Worm (Caenorhabditis elegans): ENCODE measurements around the gene Y75B8A.28.

Gene Y75B8A.28

DNA sequence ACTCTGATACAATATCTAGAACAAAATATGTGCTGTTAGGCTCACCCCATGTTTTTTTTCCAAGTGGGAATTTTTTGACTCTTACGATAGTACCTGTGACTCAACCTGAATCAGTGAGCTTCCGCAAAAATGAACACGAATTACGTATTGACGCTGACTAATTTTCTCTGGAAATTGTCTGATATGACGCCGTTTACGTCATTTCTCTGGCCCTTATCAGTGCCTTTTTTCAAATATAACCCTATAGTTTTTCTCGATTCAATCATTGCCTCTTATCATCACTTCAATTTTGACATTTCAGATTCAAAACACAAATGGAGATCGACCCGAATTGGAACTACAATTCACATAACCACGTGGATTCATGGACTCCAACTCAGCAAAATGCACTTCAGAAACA is at the start of gene Y75B8A.28:
Y75B8A.28 (plus strand) TSS at position 296 of the 400 bp plus-strand sequence.
- TF ChIP-seq elt-2 (tag; optimal IDR thresholded peaks at IDR 0.05): peak; percentile 85
- no peak for TF ChIP-seq ceh-18 (tag; optimal IDR thresholded peaks at IDR 0.05)
- no peak for TF ChIP-seq mec-3 (tag; optimal IDR thresholded peaks at IDR 0.05; ENCODE audit: borderline replicate concordance)
- TF ChIP-seq eyg-1 (tag; optimal IDR thresholded peaks at IDR 0.05): no peak

- TF ChIP-seq nfya-1 (tag; optimal IDR thresholded peaks at IDR 0.05) (peak; percentile 98), ceh-48 (tag; optimal IDR thresholded peaks at IDR 0.05) (no peak), unc-55 (GFP tag; optimal IDR thresholded peaks at IDR 0.05) (no peak)
Measured at ce11 chrIII:12269807-12270206, 49.1 kb upstream of the Y75B8A.28 start.

DNA sequence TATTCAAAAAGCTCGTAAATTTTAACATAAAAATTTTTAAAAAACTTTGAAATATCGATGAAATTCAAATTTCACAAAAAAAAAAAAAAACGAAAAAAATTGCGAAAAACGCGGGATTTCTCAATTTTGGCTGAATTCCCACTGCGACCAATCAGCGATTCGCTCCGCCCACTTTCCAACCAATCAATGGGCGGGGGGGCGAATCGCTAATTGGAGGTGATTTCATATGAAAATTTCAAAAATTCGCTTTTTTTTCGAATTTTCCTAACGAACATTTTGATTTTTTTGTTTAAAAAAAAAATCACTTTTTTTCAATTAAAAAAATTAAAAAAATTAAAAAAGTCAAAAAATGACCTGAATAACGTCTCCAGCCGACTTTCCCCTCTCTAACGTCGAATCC is 48.5 kb upstream of the Y75B8A.28 start:
- TF ChIP-seq nfya-1 (tag; optimal IDR thresholded peaks at IDR 0.05) (peak; percentile 78), C38D4.7 (GFP tag; optimal IDR thresholded peaks at IDR 0.05) (no peak), hlh-13 (GFP tag; optimal IDR thresholded peaks at IDR 0.05) (no peak)

ce11 chrIII:12273598-12274090 is 45.2 kb upstream of the Y75B8A.28 start, which contains the start of the genes Y75B8A.24 and Y75B8A.25:
Gene Y75B8A.24 (minus strand): TSS chrIII:12273752.
Gene Y75B8A.25 (plus strand): TSS chrIII:12274040.
- TF ChIP-seq tbx-7 (tag; optimal IDR thresholded peaks at IDR 0.05): peak; percentile 65
- TF ChIP-seq ztf-16 (tag; optimal IDR thresholded peaks at IDR 0.05): no peak
- TF ChIP-seq nhr-232 (tag; optimal IDR thresholded peaks at IDR 0.05): no peak
- TF ChIP-seq npax-4 (tag; optimal IDR thresholded peaks at IDR 0.05): no peak
- TF ChIP-seq madf-2 (tag; optimal IDR thresholded peaks at IDR 0.05): no peak
- no peak for TF ChIP-seq hlh-6 (tag; optimal IDR thresholded peaks at IDR 0.05)
- no peak for TF ChIP-seq F13H6.1 (tag; optimal IDR thresholded peaks at IDR 0.05)
- TF ChIP-seq ceh-18 (tag; optimal IDR thresholded peaks at IDR 0.05): no peak
- no peak for TF ChIP-seq K02D7.2 (tag; optimal IDR thresholded peaks at IDR 0.05)
- peak; percentile 88 for TF ChIP-seq C08G9.2 (tag; optimal IDR thresholded peaks at IDR 0.05)
- no peak for TF ChIP-seq pat-9 (tag; optimal IDR thresholded peaks at IDR 0.05)
- TF ChIP-seq ceh-6 (GFP tag; optimal IDR thresholded peaks at IDR 0.05): no peak
- TF ChIP-seq pax-1 (tag; optimal IDR thresholded peaks at IDR 0.05): no peak
- TF ChIP-seq pqm-1 (tag; optimal IDR thresholded peaks at IDR 0.05): no peak
- TF ChIP-seq nhr-11 (tag; optimal IDR thresholded peaks at IDR 0.05): no peak
- TF ChIP-seq lin-11 (tag; optimal IDR thresholded peaks at IDR 0.05): no peak
- TF ChIP-seq sox-2 (GFP tag; IDR thresholded peaks at IDR 0.05): no peak
- TF ChIP-seq fkh-10 (GFP tag; optimal IDR thresholded peaks at IDR 0.05): no peak
- TF ChIP-seq ref-2 (tag; optimal IDR thresholded peaks at IDR 0.05): peak; percentile 55
- peak; percentile 89 for TF ChIP-seq ceh-31 (tag; optimal IDR thresholded peaks at IDR 0.05)
- no peak for TF ChIP-seq ama-1 (optimal IDR thresholded peaks at IDR 0.05)
- TF ChIP-seq ceh-24 (tag; optimal IDR thresholded peaks at IDR 0.05): no peak
- no peak for TF ChIP-seq hlh-30 (tag; optimal IDR thresholded peaks at IDR 0.05; ENCODE audit: insufficient read depth)
- TF ChIP-seq hlh-8 (tag; optimal IDR thresholded peaks at IDR 0.05): peak; percentile 48
- peak; percentile 42 for TF ChIP-seq nfya-1 (tag; optimal IDR thresholded peaks at IDR 0.05)
- peak; percentile 10 for TF ChIP-seq mec-3 (tag; optimal IDR thresholded peaks at IDR 0.05; ENCODE audit: borderline replicate concordance)
- no peak for TF ChIP-seq ceh-14 (tag; optimal IDR thresholded peaks at IDR 0.05)
- peak; percentile 78 for TF ChIP-seq tbx-2 (tag; optimal IDR thresholded peaks at IDR 0.05)
- no peak for TF ChIP-seq eyg-1 (tag; optimal IDR thresholded peaks at IDR 0.05)
- TF ChIP-seq che-1 (tag; optimal IDR thresholded peaks at IDR 0.05): no peak
- TF ChIP-seq dmd-4 (tag; optimal IDR thresholded peaks at IDR 0.05; ENCODE audit: borderline replicate concordance): no peak
- TF ChIP-seq sdc-2 (tag; optimal IDR thresholded peaks at IDR 0.05): no peak
- TF ChIP-seq elt-4 (tag; optimal IDR thresholded peaks at IDR 0.05): no peak
- TF ChIP-seq pag-3 (tag; optimal IDR thresholded peaks at IDR 0.05; ENCODE audit: borderline replicate concordance): no peak
- TF ChIP-seq ahr-1 (tag; optimal IDR thresholded peaks at IDR 0.05): no peak
- no peak for TF ChIP-seq ceh-30 (tag; optimal IDR thresholded peaks at IDR 0.05)
- TF ChIP-seq ttx-3 (tag; optimal IDR thresholded peaks at IDR 0.05): no peak
- no peak for TF ChIP-seq odd-2 (tag; optimal IDR thresholded peaks at IDR 0.05)
- TF ChIP-seq Y22D7AL.16 (tag; optimal IDR thresholded peaks at IDR 0.05): no peak
- TF ChIP-seq K09A11.1 (tag; optimal IDR thresholded peaks at IDR 0.05; ENCODE audit: insufficient read depth): no peak
- no peak for TF ChIP-seq dve-1 (tag; optimal IDR thresholded peaks at IDR 0.05)
- TF ChIP-seq fkh-6 (tag; optimal IDR thresholded peaks at IDR 0.05): peak; percentile 18
